Worm (Caenorhabditis elegans) whole organism, young adult: ENCODE measurements around the gene bcl-11.
A peak's percentile ranks its signal among the peaks of the same experiment; 100 is the strongest.

Source experiments
- C17E4.6 ChIP-seq: fragments of 200-800 bp; sonication (Bioruptor generic); IDR thresholded peaks from 2 replicates; pipeline ENCODE4 v1.3.6; 2022; ENCODE audit warnings: missing genetic modification reagents, missing genetic modification characterization, missing compliant biosample characterization
- D2030.7 ChIP-seq: fragments of 200-800 bp; sonication (Bioruptor generic); IDR thresholded peaks from 2 replicates; pipeline ENCODE4 v1.3.6; 2022; ENCODE audit warnings: missing genetic modification reagents, missing genetic modification characterization, missing compliant biosample characterization
- F33H1.4 ChIP-seq: fragments of 200-800 bp; sonication (Bioruptor generic); IDR thresholded peaks from 2 replicates; pipeline ENCODE4 v1.3.6; 2022; ENCODE audit warnings: missing genetic modification reagents, missing genetic modification characterization, missing compliant biosample characterization
- F49E8.2 ChIP-seq: sonication (generic microtip); optimal IDR thresholded peaks from 3 replicates; lab custom pipeline; 2017; ENCODE audit warnings: missing genetic modification characterization, mild to moderate bottlenecking, missing compliant biosample characterization, antibody characterized with exemption, moderate library complexity; ENCODE audit not compliant: insufficient read depth
- K11D2.4 ChIP-seq: fragments of 200-800 bp; sonication (Bioruptor generic); IDR thresholded peaks from 2 replicates; pipeline ENCODE4 v1.3.6; 2022; ENCODE audit warnings: missing genetic modification reagents, missing genetic modification characterization, missing compliant biosample characterization
- T26A5.8 ChIP-seq: sonication (generic microtip); optimal IDR thresholded peaks from 2 replicates; lab custom pipeline; 2016; ENCODE audit warnings: missing genetic modification characterization, missing compliant biosample characterization
- Y56A3A.18 ChIP-seq: fragments of 200-800 bp; sonication (Bioruptor generic); IDR thresholded peaks from 2 replicates; pipeline ENCODE4 v1.3.6; 2022; ENCODE audit warnings: missing genetic modification reagents, missing genetic modification characterization, missing compliant biosample characterization
- Y67H2A.10 ChIP-seq: fragments of 200-800 bp; sonication (Bioruptor generic); conservative IDR thresholded peaks from 2 replicates; pipeline ENCODE4 v1.3.6; 2022; ENCODE audit warnings: missing genetic modification reagents, missing genetic modification characterization, missing compliant biosample characterization
- Y79H2A.3 ChIP-seq: fragments of 200-800 bp; sonication (Bioruptor generic); conservative IDR thresholded peaks from 2 replicates; pipeline ENCODE4 v1.3.6; 2022; ENCODE audit warnings: missing genetic modification reagents, missing genetic modification characterization, missing compliant biosample characterization
- Y95B8A.8 ChIP-seq: fragments of 200-800 bp; sonication (Bioruptor generic); IDR thresholded peaks from 2 replicates; pipeline ENCODE4 v1.3.6; 2022; ENCODE audit warnings: missing genetic modification reagents, missing genetic modification characterization, missing compliant biosample characterization
- akir-1 ChIP-seq: fragments of 200-800 bp; sonication (Bioruptor generic); optimal IDR thresholded peaks from 2 replicates; lab custom pipeline; 2018; ENCODE audit warnings: mild to moderate bottlenecking, missing genetic modification characterization, moderate library complexity, missing compliant biosample characterization
- ama-1 ChIP-seq, 3 experiments: fragments of 150-350 bp in 1 of 3; sonication (generic microtip) in 2 of 3; optimal IDR thresholded peaks; 2 replicates each; lab custom pipeline; 2014 to 2018; ENCODE audit warnings: missing biosample characterization in 2 of 3, missing genetic modification characterization in 2 of 3, missing genetic modification reagents in 2 of 3
- attf-5 ChIP-seq: fragments of 200-800 bp; sonication (Bioruptor generic); optimal IDR thresholded peaks from 2 replicates; lab custom pipeline; 2018; ENCODE audit warnings: mild to moderate bottlenecking, missing genetic modification characterization, missing compliant biosample characterization
- attf-6 ChIP-seq: fragments of 200-800 bp; sonication (Bioruptor generic); IDR thresholded peaks from 2 replicates; pipeline ENCODE4 v1.3.6; 2022; ENCODE audit warnings: missing genetic modification reagents, missing genetic modification characterization, missing compliant biosample characterization
- cebp-2 ChIP-seq: fragments of 200-800 bp; sonication (Bioruptor generic); IDR thresholded peaks from 2 replicates; pipeline ENCODE4 v1.3.6; 2022; ENCODE audit warnings: missing genetic modification characterization, missing compliant biosample characterization
- ceh-27 ChIP-seq: fragments of 200-800 bp; sonication (Bioruptor generic); optimal IDR thresholded peaks from 2 replicates; lab custom pipeline; 2018; ENCODE audit warnings: mild to moderate bottlenecking, missing genetic modification characterization, moderate library complexity, missing compliant biosample characterization
- ceh-91 ChIP-seq: fragments of 200-800 bp; sonication (Bioruptor generic); IDR thresholded peaks from 2 replicates; pipeline ENCODE4 v1.3.6; 2022; ENCODE audit warnings: missing genetic modification reagents, missing genetic modification characterization, missing compliant biosample characterization
- die-1 ChIP-seq: sonication (generic microtip); optimal IDR thresholded peaks from 2 replicates; lab custom pipeline; 2016; ENCODE audit warnings: missing genotype, mild to moderate bottlenecking, missing genetic modification characterization, missing compliant biosample characterization
- dpl-1 ChIP-seq: fragments of 150-350 bp; optimal IDR thresholded peaks from 2 replicates; lab custom pipeline; 2014; ENCODE audit warnings: missing biosample characterization, missing genetic modification reagents, missing genetic modification characterization
- efl-1 ChIP-seq: fragments of 150-350 bp; optimal IDR thresholded peaks from 2 replicates; lab custom pipeline; 2014; ENCODE audit warnings: missing biosample characterization, missing genetic modification reagents, missing genetic modification characterization
- egrh-3 ChIP-seq: fragments of 200-800 bp; sonication (Bioruptor generic); IDR thresholded peaks from 2 replicates; pipeline ENCODE4 v1.3.6; 2022; ENCODE audit warnings: missing genetic modification reagents, missing genetic modification characterization, missing compliant biosample characterization
- ekl-4 ChIP-seq: fragments of 200-800 bp; sonication (Bioruptor generic); IDR thresholded peaks from 2 replicates; pipeline ENCODE4 v1.3.6; 2022; ENCODE audit warnings: missing genetic modification reagents, missing genetic modification characterization, missing compliant biosample characterization
- hmg-1.2 ChIP-seq: fragments of 200-800 bp; sonication (Bioruptor generic); IDR thresholded peaks from 2 replicates; pipeline ENCODE4 v1.3.6; 2022; ENCODE audit warnings: missing genetic modification reagents, missing genetic modification characterization, missing compliant biosample characterization
- let-526 ChIP-seq: fragments of 200-800 bp; sonication (Bioruptor generic); IDR thresholded peaks from 2 replicates; pipeline ENCODE4 v1.3.6; 2022; ENCODE audit warnings: missing genetic modification reagents, missing genetic modification characterization, missing compliant biosample characterization
- let-607 ChIP-seq, 2 experiments: fragments of 200-800 bp in 1 of 2; sonication (Bioruptor generic) in 1 of 2; sonication (generic microtip) in 1 of 2; optimal IDR thresholded peaks; 2 replicates each; lab custom pipeline; 2016 to 2018; ENCODE audit warnings: mild to moderate bottlenecking in 2 of 2, missing compliant biosample characterization in 2 of 2, missing genetic modification characterization in 2 of 2, moderate library complexity in 2 of 2, missing genotype in 1 of 2
- lin-26 ChIP-seq: fragments of 200-800 bp; sonication (Bioruptor generic); IDR thresholded peaks from 2 replicates; pipeline ENCODE4 v1.3.6; 2022; ENCODE audit warnings: missing genetic modification reagents, missing genetic modification characterization, missing compliant biosample characterization
- lir-1 ChIP-seq: fragments of 200-800 bp; sonication (Bioruptor generic); conservative IDR thresholded peaks from 2 replicates; pipeline ENCODE4 v1.3.6; 2022; ENCODE audit warnings: missing genetic modification reagents, missing genetic modification characterization, missing compliant biosample characterization
- madf-3 ChIP-seq: fragments of 200-800 bp; sonication (Bioruptor generic); IDR thresholded peaks from 2 replicates; pipeline ENCODE4 v1.3.6; 2022; ENCODE audit warnings: missing genetic modification reagents, missing genetic modification characterization, missing compliant biosample characterization
- mxl-1 ChIP-seq: sonication (generic microtip); optimal IDR thresholded peaks from 2 replicates; lab custom pipeline; 2016; ENCODE audit warnings: missing genetic modification characterization, missing compliant biosample characterization
- nhr-179 ChIP-seq: sonication (generic microtip); optimal IDR thresholded peaks from 2 replicates; lab custom pipeline; 2016; ENCODE audit warnings: mild to moderate bottlenecking, missing genetic modification characterization, missing compliant biosample characterization
- pbrm-1 ChIP-seq: fragments of 200-800 bp; sonication (Bioruptor generic); IDR thresholded peaks from 2 replicates; pipeline ENCODE4 v1.3.6; 2022; ENCODE audit warnings: missing genetic modification reagents, missing genetic modification characterization, missing compliant biosample characterization
- pha-4 ChIP-seq: fragments of 150-350 bp; sonication (generic microtip); optimal IDR thresholded peaks from 2 replicates; lab custom pipeline; 2014; ENCODE audit warnings: missing biosample characterization, missing genetic modification reagents, missing genetic modification characterization
- repo-1 ChIP-seq: sonication (generic microtip); optimal IDR thresholded peaks from 2 replicates; lab custom pipeline; 2017; ENCODE audit warnings: mild to moderate bottlenecking, missing genetic modification characterization, missing compliant biosample characterization
- rpc-1 ChIP-seq, 2 experiments: fragments of 150-350 bp in 1 of 2; sonication (generic microtip) in 1 of 2; optimal IDR thresholded peaks; 2 replicates each; lab custom pipeline; 2014 to 2018; ENCODE audit warnings: missing biosample characterization in 1 of 2, missing genetic modification characterization in 1 of 2, missing genetic modification reagents in 1 of 2, missing genotype in 1 of 2
- sdz-38 ChIP-seq: sonication (generic microtip); optimal IDR thresholded peaks from 2 replicates; lab custom pipeline; 2016; ENCODE audit warnings: missing genotype, missing genetic modification characterization, missing compliant biosample characterization
- snpc-1.1 ChIP-seq: sonication (generic microtip); optimal IDR thresholded peaks from 2 replicates; lab custom pipeline; 2017; ENCODE audit warnings: missing genetic modification characterization, mild to moderate bottlenecking, missing compliant biosample characterization, antibody characterized with exemption, moderate library complexity, missing genotype, missing genetic modification reagents; ENCODE audit not compliant: insufficient read depth
- snpc-3.4 ChIP-seq: sonication (generic microtip); optimal IDR thresholded peaks from 2 replicates; lab custom pipeline; 2017; ENCODE audit warnings: missing genetic modification characterization, mild to moderate bottlenecking, missing compliant biosample characterization, antibody characterized with exemption, moderate library complexity, missing genotype, missing genetic modification reagents
- somi-1 ChIP-seq: fragments of 200-800 bp; sonication (Bioruptor generic); optimal IDR thresholded peaks from 2 replicates; lab custom pipeline; 2018; ENCODE audit warnings: mild to moderate bottlenecking, missing genetic modification characterization, missing compliant biosample characterization
- tbp1 ChIP-seq: fragments of 200-800 bp; sonication (Bioruptor generic); optimal IDR thresholded peaks from 2 replicates; lab custom pipeline; 2018; ENCODE audit warnings: mild to moderate bottlenecking, missing genetic modification characterization, missing compliant biosample characterization
- tbx-9 ChIP-seq: sonication (generic microtip); optimal IDR thresholded peaks from 2 replicates; lab custom pipeline; 2016; ENCODE audit warnings: borderline replicate concordance, missing genetic modification characterization, inconsistent platforms, missing compliant biosample characterization
- tlf-1 ChIP-seq: fragments of 200-800 bp; sonication (Bioruptor generic); optimal IDR thresholded peaks from 2 replicates; lab custom pipeline; 2018; ENCODE audit warnings: mild to moderate bottlenecking, missing genetic modification characterization, missing compliant biosample characterization
- unc-130 ChIP-seq: sonication (generic microtip); optimal IDR thresholded peaks from 2 replicates; lab custom pipeline; 2016; ENCODE audit warnings: missing genetic modification reagents, missing genetic modification characterization, missing compliant biosample characterization
- unc-62 ChIP-seq: fragments of 150-350 bp; optimal IDR thresholded peaks from 2 replicates; lab custom pipeline; 2014; ENCODE audit warnings: missing biosample characterization, missing genetic modification reagents, missing genetic modification characterization
- zfh-2 ChIP-seq: fragments of 200-800 bp; sonication (Bioruptor generic); conservative IDR thresholded peaks from 2 replicates; pipeline ENCODE4 v1.3.6; 2022; ENCODE audit warnings: missing genetic modification reagents, missing genetic modification characterization, missing compliant biosample characterization
- ztf-18 ChIP-seq: sonication (generic microtip); optimal IDR thresholded peaks from 2 replicates; lab custom pipeline; 2016; ENCODE audit warnings: missing genotype, mild to moderate bottlenecking, missing genetic modification characterization, missing compliant biosample characterization
- ztf-22 ChIP-seq: fragments of 200-800 bp; sonication (Bioruptor generic); optimal IDR thresholded peaks from 2 replicates; lab custom pipeline; 2018; ENCODE audit warnings: mild to moderate bottlenecking, missing genetic modification characterization, moderate library complexity, missing compliant biosample characterization
- ztf-26 ChIP-seq: sonication (generic microtip); optimal IDR thresholded peaks from 2 replicates; lab custom pipeline; 2017; ENCODE audit warnings: missing genetic modification characterization, missing compliant biosample characterization
- ztf-6 ChIP-seq: fragments of 200-800 bp; sonication (Bioruptor generic); IDR thresholded peaks from 2 replicates; pipeline ENCODE4 v1.3.6; 2022; ENCODE audit warnings: missing genetic modification reagents, missing genetic modification characterization, missing compliant biosample characterization

The bcl-11 gene

DNA sequence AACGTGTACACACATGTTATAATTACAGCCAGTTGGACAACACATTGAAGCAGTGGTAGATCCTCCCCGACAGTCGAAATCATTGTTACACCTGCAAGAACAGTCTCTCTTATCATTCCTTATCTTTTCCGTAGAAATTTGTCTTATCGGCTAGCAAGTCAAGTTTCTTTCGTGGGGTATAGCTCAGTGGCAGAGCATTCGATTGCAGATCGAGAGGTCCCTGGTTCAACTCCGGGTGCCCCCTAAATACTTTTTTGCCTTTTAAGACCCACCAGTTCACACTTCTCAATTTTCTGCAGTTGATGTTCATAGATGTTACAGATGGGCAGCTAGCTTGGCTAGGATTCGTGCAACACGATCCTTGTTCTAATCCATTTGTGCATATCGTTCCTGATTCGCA is 20.6 kb upstream of the bcl-11 start (continued):
- TF ChIP-seq unc-62 (GFP tag; lab: Kevin White, UChicago) (no peak), ztf-26 (tag; lab: Kevin White, UChicago) (peak; percentile 45), ekl-4 (GFP tag; lab: Robert Waterston, UW) (0 out of 2 replicates have a peak, but pooled peaks have one; percentile 59), pha-4 (no peak), madf-3 (GFP tag; lab: Robert Waterston, UW) (0 out of 2 replicates have a peak, but pooled peaks have one; percentile 50), die-1 (tag; lab: Kevin White, UChicago) (peak; percentile 86), somi-1 (GFP tag; lab: Kevin White, UChicago) (peak; percentile 7), nhr-179 (tag; lab: Kevin White, UChicago) (no peak), hmg-1.2 (peak; percentile 61), ceh-27 (GFP tag; lab: Kevin White, UChicago) (peak; percentile 6), repo-1 (tag; lab: Kevin White, UChicago) (no peak), snpc-3.4 (tag; lab: Kevin White, UChicago) (no peak), ztf-18 (peak; percentile 72), F33H1.4 (peak; percentile 33; the same call in 1 of the 2 replicates), K11D2.4 (GFP tag; lab: Robert Waterston, UW) (0 out of 2 replicates have a peak, but pooled peaks have one; percentile 26), tbx-9 (no peak), lir-1 (no peak), attf-6 (GFP tag; lab: Robert Waterston, UW) (no peak), tbp1 (peak; percentile 91), pbrm-1 (peak; percentile 70), unc-130 (GFP tag; lab: Kevin White, UChicago) (peak; percentile 28), dpl-1 (GFP tag; lab: Kevin White, UChicago) (no peak), akir-1 (GFP tag; lab: Kevin White, UChicago) (no peak), zfh-2 (no peak), ztf-6 (GFP tag; lab: Robert Waterston, UW) (0 out of 2 replicates have a peak, but pooled peaks have one; percentile 39), F49E8.2 (tag; lab: Kevin White, UChicago) (no peak), Y95B8A.8 (GFP tag; lab: Robert Waterston, UW) (no peak), mxl-1 (peak; percentile 91), rpc-1 (optimal IDR thresholded peaks at IDR 0.05; lab: Kevin White, UChicago) (peak; percentile 81), rpc-1 (tag; optimal IDR thresholded peaks at IDR 0.05; lab: Kevin White, UChicago) (peak; percentile 86), Y56A3A.18 (peak; percentile 91), efl-1 (GFP tag; lab: Kevin White, UChicago) (no peak), egrh-3 (GFP tag; lab: Robert Waterston, UW) (peak; percentile 34; the same call in 1 of the 2 replicates), D2030.7 (GFP tag; lab: Robert Waterston, UW) (peak; percentile 62; the same call in 1 of the 2 replicates), cebp-2 (peak; percentile 85), attf-5 (GFP tag; lab: Kevin White, UChicago) (peak; percentile 58), ama-1 (optimal IDR thresholded peaks at IDR 0.05; lab: Kevin White, UChicago) (no peak), ama-1 (GFP tag; optimal IDR thresholded peaks at IDR 0.05; lab: Kevin White, UChicago) (peak in 1 of 2 experiments; percentile 83), let-607 (tag; optimal IDR thresholded peaks at IDR 0.05; lab: Kevin White, UChicago) (peak; percentile 16 to 34), ztf-22 (GFP tag; lab: Kevin White, UChicago) (peak; percentile 7), Y79H2A.3 (no peak), T26A5.8 (no peak), let-526 (GFP tag; lab: Robert Waterston, UW) (no peak), lin-26 (peak; percentile 93), sdz-38 (tag; lab: Kevin White, UChicago) (no peak), tlf-1 (GFP tag; lab: Kevin White, UChicago) (no peak), snpc-1.1 (tag; lab: Kevin White, UChicago) (no peak), ceh-91 (no peak), C17E4.6 (GFP tag; lab: Robert Waterston, UW) (no peak), Y67H2A.10 (no peak)
